Worm (Caenorhabditis elegans) whole organism, L4 larva: ENCODE results near the gene F19H8.2.

ENCODE experiments used
- D1046.2 ChIP-seq: fragments of 200-800 bp; sonication (Bioruptor generic); IDR thresholded peaks from 2 replicates; pipeline ENCODE4 v1.3.6; 2022; ENCODE audit warnings: missing genetic modification characterization, missing compliant biosample characterization
- F44E2.7 ChIP-seq: fragments of 200-800 bp; sonication (Bioruptor generic); IDR thresholded peaks from 2 replicates; pipeline ENCODE4 v2.1.2; 2022; ENCODE audit warnings: missing genetic modification characterization, missing compliant biosample characterization
- R02D3.7 ChIP-seq: fragments of 150-350 bp; sonication (generic microtip); optimal IDR thresholded peaks from 3 replicates; lab custom pipeline; 2014; ENCODE audit warnings: missing biosample characterization, missing genetic modification characterization
- Y5F2A.4 ChIP-seq: fragments of 200-800 bp; sonication (Bioruptor generic); optimal IDR thresholded peaks from 2 replicates; lab custom pipeline; 2018; ENCODE audit warnings: mild to moderate bottlenecking, missing genetic modification characterization, missing compliant biosample characterization
- Y75B8A.6 ChIP-seq: fragments of 200-800 bp; sonication (Bioruptor generic); IDR thresholded peaks from 2 replicates; pipeline ENCODE4 v1.3.6; 2022; ENCODE audit warnings: missing genetic modification reagents, missing genetic modification characterization, missing compliant biosample characterization
- aha-1 ChIP-seq: fragments of 150-350 bp; peaks from one replicate; lab custom pipeline; 2014; ENCODE audit warnings: missing biosample characterization, missing genetic modification characterization
- ama-1 ChIP-seq: fragments of 150-350 bp; optimal IDR thresholded peaks from 2 replicates; lab custom pipeline; 2014; ENCODE audit warnings: inconsistent platforms, mixed read lengths
- ceh-28 ChIP-seq: fragments of 150-350 bp; optimal IDR thresholded peaks from 2 replicates; lab custom pipeline; 2014; ENCODE audit warnings: missing biosample characterization, missing genetic modification reagents, missing genetic modification characterization
- ces-1 ChIP-seq: fragments of 150-350 bp; sonication (generic microtip); optimal IDR thresholded peaks from 4 replicates; lab custom pipeline; 2014; ENCODE audit warnings: missing biosample characterization, missing genetic modification reagents, missing genetic modification characterization
- daf-16 ChIP-seq, 3 experiments: sonication (generic microtip); optimal IDR thresholded peaks; 2 replicates each; lab custom pipeline; 2016 to 2017; ENCODE audit warnings: missing genetic modification characterization in 3 of 3, missing genetic modification reagents in 3 of 3, mild to moderate bottlenecking in 2 of 3, missing compliant biosample characterization in 2 of 3, missing biosample characterization in 1 of 3, moderate library complexity in 1 of 3
- dmd-6 ChIP-seq: fragments of 200-800 bp; sonication (Bioruptor generic); IDR thresholded peaks from 2 replicates; pipeline ENCODE4 v1.3.6; 2022; ENCODE audit warnings: missing genetic modification reagents, missing genetic modification characterization, missing compliant biosample characterization
- duxl-1 ChIP-seq: sonication (generic microtip); optimal IDR thresholded peaks from 2 replicates; lab custom pipeline; 2016; ENCODE audit warnings: mild to moderate bottlenecking, missing genetic modification characterization, moderate library complexity, missing compliant biosample characterization; ENCODE audit not compliant: poor library complexity
- fos-1 ChIP-seq: fragments of 150-350 bp; optimal IDR thresholded peaks from 2 replicates; lab custom pipeline; 2014; ENCODE audit warnings: missing biosample characterization, missing genetic modification characterization
- gei-8 ChIP-seq: fragments of 200-800 bp; sonication (Bioruptor generic); optimal IDR thresholded peaks from 2 replicates; lab custom pipeline; 2018; ENCODE audit warnings: mild to moderate bottlenecking, missing genetic modification characterization, missing compliant biosample characterization
- hif-1 ChIP-seq, 2 experiments: sonication (generic microtip); optimal IDR thresholded peaks; 2 replicates each; lab custom pipeline; 2016 to 2017; ENCODE audit warnings: missing compliant biosample characterization in 2 of 2, missing genetic modification characterization in 2 of 2, missing genetic modification reagents in 2 of 2, missing genotype in 2 of 2, mild to moderate bottlenecking in 1 of 2
- hmg-1.1 ChIP-seq: fragments of 200-800 bp; sonication (Bioruptor generic); IDR thresholded peaks from 2 replicates; pipeline ENCODE4 v1.3.6; 2022; ENCODE audit warnings: missing genetic modification reagents, missing genetic modification characterization, missing compliant biosample characterization
- lin-29 ChIP-seq: fragments of 200-800 bp; sonication (Bioruptor generic); IDR thresholded peaks from 2 replicates; pipeline ENCODE4 v1.3.6; 2022; ENCODE audit warnings: missing genetic modification reagents, missing genetic modification characterization, missing compliant biosample characterization
- lsy-2 ChIP-seq, 2 experiments: fragments of 150-350 bp in 1 of 2; sonication (generic microtip) in 1 of 2; optimal IDR thresholded peaks; 2 replicates each; lab custom pipeline; 2014 to 2017; ENCODE audit warnings: missing biosample characterization in 2 of 2, missing genetic modification characterization in 2 of 2
- madf-9 ChIP-seq: fragments of 200-800 bp; sonication (Bioruptor generic); conservative IDR thresholded peaks from 2 replicates; pipeline ENCODE4 v1.3.6; 2022; ENCODE audit warnings: missing genetic modification reagents, missing genetic modification characterization, missing compliant biosample characterization
- mes-2 ChIP-seq: sonication (generic microtip); optimal IDR thresholded peaks from 2 replicates; lab custom pipeline; 2016; ENCODE audit warnings: missing genotype, mild to moderate bottlenecking, missing genetic modification characterization, missing compliant biosample characterization; ENCODE audit not compliant: poor library complexity, severe bottlenecking
- mxl-2 ChIP-seq: fragments of 200-800 bp; sonication (Bioruptor generic); conservative IDR thresholded peaks from 2 replicates; pipeline ENCODE4 v1.3.6; 2022; ENCODE audit warnings: missing genetic modification reagents, missing genetic modification characterization, missing compliant biosample characterization
- nhr-102 ChIP-seq: sonication (generic microtip); optimal IDR thresholded peaks from 2 replicates; lab custom pipeline; 2016; ENCODE audit warnings: mild to moderate bottlenecking, missing genetic modification characterization, moderate library complexity, missing compliant biosample characterization
- nhr-237 ChIP-seq: sonication (generic microtip); optimal IDR thresholded peaks from 2 replicates; lab custom pipeline; 2017; ENCODE audit warnings: missing biosample characterization, missing genetic modification characterization
- nhr-42 ChIP-seq: fragments of 200-800 bp; sonication (Bioruptor generic); IDR thresholded peaks from 2 replicates; pipeline ENCODE4 v1.3.6; 2022; ENCODE audit warnings: missing genetic modification characterization, missing compliant biosample characterization
- nhr-6 ChIP-seq: fragments of 150-350 bp; optimal IDR thresholded peaks from 2 replicates; lab custom pipeline; 2014; ENCODE audit warnings: missing biosample characterization, missing genetic modification characterization
- php-3 ChIP-seq: fragments of 200-800 bp; sonication (Bioruptor generic); IDR thresholded peaks from 2 replicates; pipeline ENCODE4 v1.3.6; 2022; ENCODE audit warnings: missing genetic modification reagents, missing genetic modification characterization, missing compliant biosample characterization
- sdz-12 ChIP-seq: fragments of 200-800 bp; sonication (Bioruptor generic); optimal IDR thresholded peaks from 2 replicates; lab custom pipeline; 2018; ENCODE audit warnings: mild to moderate bottlenecking, missing genetic modification characterization, missing compliant biosample characterization
- snpc-1.2 ChIP-seq: fragments of 200-800 bp; sonication (Bioruptor generic); IDR thresholded peaks from 2 replicates; pipeline ENCODE4 v1.3.6; 2022; ENCODE audit warnings: missing genetic modification reagents, missing genetic modification characterization, missing compliant biosample characterization
- tag-97 ChIP-seq: fragments of 200-800 bp; sonication (Bioruptor generic); IDR thresholded peaks from 2 replicates; pipeline ENCODE4 v1.3.6; 2022; ENCODE audit warnings: missing genetic modification characterization, missing compliant biosample characterization
- unc-62 ChIP-seq, 3 experiments: fragments of 150-350 bp in 1 of 3; sonication (generic microtip); optimal IDR thresholded peaks in 2 of 3; peaks in 1 of 3; 1 replicate in 1 of 3; 2 replicates in 2 of 3; lab custom pipeline; 2014 to 2017; ENCODE audit warnings: missing biosample characterization in 3 of 3, missing genetic modification characterization in 3 of 3, missing genetic modification reagents in 3 of 3, missing genotype in 1 of 3
- vab-7 ChIP-seq: fragments of 200-800 bp; sonication (Bioruptor generic); IDR thresholded peaks from 2 replicates; pipeline ENCODE4 v1.3.6; 2022; ENCODE audit warnings: missing genetic modification reagents, missing genetic modification characterization, missing compliant biosample characterization
- ztf-11 ChIP-seq: fragments of 150-350 bp; optimal IDR thresholded peaks from 2 replicates; lab custom pipeline; 2014; ENCODE audit warnings: missing biosample characterization, missing genetic modification characterization
- ztf-7 ChIP-seq: fragments of 150-350 bp; optimal IDR thresholded peaks from 2 replicates; lab custom pipeline; 2014; ENCODE audit warnings: missing biosample characterization, missing genetic modification characterization

The F19H8.2 gene

ce11 chrII:14608508-14608907 lies 2.8 kb upstream of the F19H8.2 start:
- TF ChIP-seq nhr-6 (tag; lab: Kevin White, UChicago) (peak; percentile 6), nhr-42 (GFP tag; lab: Robert Waterston, UW) (0 out of 2 replicates have a peak, but pooled peaks have one; percentile 55), ztf-7 (tag; lab: Kevin White, UChicago) (no peak), D1046.2 (GFP tag; lab: Robert Waterston, UW) (no peak), ztf-11 (tag; lab: Kevin White, UChicago) (no peak), ama-1 (lab: Kevin White, UChicago) (peak; percentile 79), vab-7 (GFP tag; lab: Robert Waterston, UW) (no peak), hmg-1.1 (GFP tag; lab: Robert Waterston, UW) (no peak), unc-62 (GFP tag; optimal IDR thresholded peaks at IDR 0.05 in 1 of 2; lab: Kevin White, UChicago) (peak in 1 of 2 experiments; percentile 50), unc-62 (tag; optimal IDR thresholded peaks at IDR 0.05; lab: Kevin White, UChicago) (no peak), gei-8 (GFP tag; lab: Kevin White, UChicago) (no peak), hif-1 (tag; optimal IDR thresholded peaks at IDR 0.05; lab: Kevin White, UChicago) (no peak), aha-1 (tag; lab: Kevin White, UChicago) (peak; percentile 86)

- no peak for TF ChIP-seq ceh-28 (tag; lab: Kevin White, UChicago)
- TF ChIP-seq php-3 (GFP tag; lab: Robert Waterston, UW) = no peak
- no peak for TF ChIP-seq ces-1 (GFP tag; lab: Kevin White, UChicago)
- TF ChIP-seq D1046.2 (GFP tag; lab: Robert Waterston, UW) = no peak
- TF ChIP-seq F44E2.7 (GFP tag; lab: Robert Waterston, UW) = no peak
- TF ChIP-seq gei-8 (GFP tag; lab: Kevin White, UChicago) = no peak
- no peak for TF ChIP-seq lin-29 (GFP tag; lab: Robert Waterston, UW)
- no peak for TF ChIP-seq R02D3.7 (tag; lab: Kevin White, UChicago)
- TF ChIP-seq nhr-237 (tag; lab: Kevin White, UChicago) = no peak
- TF ChIP-seq lsy-2 (tag; optimal IDR thresholded peaks at IDR 0.05; lab: Kevin White, UChicago) = no peak
- TF ChIP-seq fos-1 = no peak
- TF ChIP-seq tag-97 (GFP tag; lab: Robert Waterston, UW) = no peak
- TF ChIP-seq nhr-6 (tag; lab: Kevin White, UChicago) = no peak
- TF ChIP-seq nhr-102 (tag; lab: Kevin White, UChicago) = no peak
- TF ChIP-seq, all 104 proteins: peak for 0
These were observed 503 bp upstream of the F19H8.2 start, which contains the start of gene arl-3 for ce11 chrII:14606172-14606571. arl-3 (plus strand) TSS chrII:14606472.

- TF ChIP-seq unc-62 (GFP tag; optimal IDR thresholded peaks at IDR 0.05 in 1 of 2; lab: Kevin White, UChicago) (peak in 1 of 2 experiments; percentile 47), unc-62 (tag; optimal IDR thresholded peaks at IDR 0.05; lab: Kevin White, UChicago) (no peak), duxl-1 (tag; lab: Kevin White, UChicago) (peak; percentile 33), aha-1 (tag; lab: Kevin White, UChicago) (peak; percentile 97), lin-29 (GFP tag; lab: Robert Waterston, UW) (no peak), madf-9 (GFP tag; lab: Robert Waterston, UW) (0 out of 2 replicates have a peak, but pooled peaks have one; percentile 31), mes-2 (tag; lab: Kevin White, UChicago) (peak; percentile 7), ama-1 (lab: Kevin White, UChicago) (no peak), sdz-12 (GFP tag; lab: Kevin White, UChicago) (peak; percentile 44), Y5F2A.4 (GFP tag; lab: Kevin White, UChicago) (peak; percentile 10)
These were observed 643 bp downstream of the F19H8.2 start for ce11 chrII:14605026-14605425.

ce11 chrII:14604261-14604660 lies 1.4 kb downstream of the F19H8.2 start:
- TF ChIP-seq dmd-6 (GFP tag; lab: Robert Waterston, UW) = peak; percentile 35; the same call in 1 of the 2 replicates
- no peak for TF ChIP-seq daf-16 (GFP tag; optimal IDR thresholded peaks at IDR 0.05; lab: Kevin White, UChicago)
- peak; percentile 50 for TF ChIP-seq daf-16 (tag; optimal IDR thresholded peaks at IDR 0.05; lab: Kevin White, UChicago)
- peak; percentile 52; the same call in 1 of the 2 replicates for TF ChIP-seq php-3 (GFP tag; lab: Robert Waterston, UW)
- TF ChIP-seq ama-1 (lab: Kevin White, UChicago) = peak; percentile 59
- 0 out of 2 replicates have a peak, but pooled peaks have one; percentile 9 for TF ChIP-seq snpc-1.2 (GFP tag; lab: Robert Waterston, UW)
- TF ChIP-seq nhr-42 (GFP tag; lab: Robert Waterston, UW) = 0 out of 2 replicates have a peak, but pooled peaks have one; percentile 4
- TF ChIP-seq mxl-2 (GFP tag; lab: Robert Waterston, UW) = 0 out of 2 replicates have a peak, but pooled peaks have one; percentile 36
- no peak for TF ChIP-seq ztf-11 (tag; lab: Kevin White, UChicago)
- TF ChIP-seq Y75B8A.6 = 0 out of 2 replicates have a peak, but pooled peaks have one; percentile 39
- TF ChIP-seq Y5F2A.4 (GFP tag; lab: Kevin White, UChicago) = no peak
